Worm (Caenorhabditis elegans) whole organism, late embryonic: Measurements from ENCODE around the gene Y38H6C.9.

Experiments
- K02D7.2 ChIP-seq: sonication (generic microtip); optimal IDR thresholded peaks from 2 replicates; lab custom pipeline; 2017; ENCODE audit warnings: mild to moderate bottlenecking, missing genetic modification characterization, missing compliant biosample characterization
- T23F11.4 ChIP-seq: fragments of 200-800 bp; sonication (Bioruptor generic); optimal IDR thresholded peaks from 2 replicates; lab custom pipeline; 2018; ENCODE audit warnings: mild to moderate bottlenecking, missing genetic modification characterization, missing compliant biosample characterization
- Y22D7AL.16 ChIP-seq: sonication (generic microtip); optimal IDR thresholded peaks from 2 replicates; lab custom pipeline; 2016; ENCODE audit warnings: missing genetic modification characterization, missing compliant biosample characterization
- ama-1 ChIP-seq: fragments of 150-350 bp; optimal IDR thresholded peaks from 2 replicates; lab custom pipeline; 2014
- ceh-14 ChIP-seq: sonication (generic microtip); optimal IDR thresholded peaks from 2 replicates; lab custom pipeline; 2016; ENCODE audit warnings: missing genotype, missing genetic modification characterization, missing compliant biosample characterization
- ceh-18 ChIP-seq: sonication (generic microtip); optimal IDR thresholded peaks from 2 replicates; lab custom pipeline; 2016; ENCODE audit warnings: missing genetic modification characterization, missing compliant biosample characterization
- ceh-19 ChIP-seq: fragments of 200-800 bp; sonication (Bioruptor generic); optimal IDR thresholded peaks from 2 replicates; lab custom pipeline; 2018; ENCODE audit warnings: mild to moderate bottlenecking, missing genetic modification characterization, missing compliant biosample characterization
- ceh-24 ChIP-seq: sonication (generic microtip); optimal IDR thresholded peaks from 2 replicates; lab custom pipeline; 2016; ENCODE audit warnings: mild to moderate bottlenecking, missing genetic modification characterization, missing compliant biosample characterization
- ceh-30 ChIP-seq: fragments of 150-350 bp; optimal IDR thresholded peaks from 2 replicates; lab custom pipeline; 2014; ENCODE audit warnings: missing biosample characterization, missing genetic modification characterization
- ceh-31 ChIP-seq: sonication (generic microtip); optimal IDR thresholded peaks from 2 replicates; lab custom pipeline; 2016; ENCODE audit warnings: missing genetic modification characterization, missing compliant biosample characterization
- ceh-34 ChIP-seq: sonication (generic microtip); optimal IDR thresholded peaks from 2 replicates; lab custom pipeline; 2016; ENCODE audit warnings: mild to moderate bottlenecking, missing genetic modification characterization, missing compliant biosample characterization
- ceh-6 ChIP-seq: fragments of 200-800 bp; sonication (Bioruptor generic); optimal IDR thresholded peaks from 2 replicates; lab custom pipeline; 2018; ENCODE audit warnings: mild to moderate bottlenecking, missing genetic modification characterization, missing compliant biosample characterization
- ceh-9 ChIP-seq: sonication (generic microtip); optimal IDR thresholded peaks from 2 replicates; lab custom pipeline; 2016; ENCODE audit warnings: mild to moderate bottlenecking, missing genetic modification characterization, inconsistent platforms, missing compliant biosample characterization
- che-1 ChIP-seq: sonication (generic microtip); optimal IDR thresholded peaks from 2 replicates; lab custom pipeline; 2016; ENCODE audit warnings: mild to moderate bottlenecking, missing genetic modification characterization, missing compliant biosample characterization
- dmd-4 ChIP-seq: sonication (generic microtip); optimal IDR thresholded peaks from 2 replicates; lab custom pipeline; 2016; ENCODE audit warnings: borderline replicate concordance, missing genetic modification characterization, missing compliant biosample characterization
- dve-1 ChIP-seq: sonication (generic microtip); optimal IDR thresholded peaks from 2 replicates; lab custom pipeline; 2017; ENCODE audit warnings: antibody characterized with exemption, mild to moderate bottlenecking, missing genetic modification characterization, missing compliant biosample characterization
- elt-2 ChIP-seq: sonication (generic microtip); optimal IDR thresholded peaks from 2 replicates; lab custom pipeline; 2016; ENCODE audit warnings: missing genetic modification reagents, missing genetic modification characterization, missing compliant biosample characterization
- ets-4 ChIP-seq: sonication (generic microtip); optimal IDR thresholded peaks from 2 replicates; lab custom pipeline; 2016; ENCODE audit warnings: missing genetic modification characterization, missing compliant biosample characterization
- eyg-1 ChIP-seq: sonication (generic microtip); optimal IDR thresholded peaks from 2 replicates; lab custom pipeline; 2016; ENCODE audit warnings: missing genotype, missing genetic modification characterization, missing compliant biosample characterization
- fax-1 ChIP-seq: sonication (generic microtip); optimal IDR thresholded peaks from 2 replicates; lab custom pipeline; 2016; ENCODE audit warnings: missing genotype, missing genetic modification characterization, missing compliant biosample characterization
- hlh-30 ChIP-seq: sonication (generic microtip); optimal IDR thresholded peaks from 2 replicates; lab custom pipeline; 2017; ENCODE audit warnings: antibody characterized with exemption, missing genetic modification characterization, missing compliant biosample characterization; ENCODE audit not compliant: insufficient read depth
- hlh-8 ChIP-seq: sonication (generic microtip); optimal IDR thresholded peaks from 2 replicates; lab custom pipeline; 2016; ENCODE audit warnings: missing genotype, missing genetic modification characterization, missing compliant biosample characterization
- nfya-1 ChIP-seq: sonication (generic microtip); optimal IDR thresholded peaks from 2 replicates; lab custom pipeline; 2017; ENCODE audit warnings: missing genetic modification characterization, mild to moderate bottlenecking, missing compliant biosample characterization, antibody characterized with exemption, moderate library complexity
- nhr-11 ChIP-seq: fragments of 150-350 bp; optimal IDR thresholded peaks from 2 replicates; lab custom pipeline; 2014; ENCODE audit warnings: missing biosample characterization, missing genetic modification characterization
- nhr-232 ChIP-seq: sonication (generic microtip); optimal IDR thresholded peaks from 2 replicates; lab custom pipeline; 2016; ENCODE audit warnings: missing genetic modification characterization, missing compliant biosample characterization
- odd-2 ChIP-seq: sonication (generic microtip); optimal IDR thresholded peaks from 2 replicates; lab custom pipeline; 2017; ENCODE audit warnings: antibody characterized with exemption, mild to moderate bottlenecking, missing genetic modification characterization, missing compliant biosample characterization
- pag-3 ChIP-seq: sonication (generic microtip); optimal IDR thresholded peaks from 2 replicates; lab custom pipeline; 2016; ENCODE audit warnings: missing compliant biosample characterization, missing genetic modification characterization, borderline replicate concordance
- pha-2 ChIP-seq: sonication (generic microtip); optimal IDR thresholded peaks from 2 replicates; lab custom pipeline; 2017; ENCODE audit warnings: mild to moderate bottlenecking, missing genetic modification characterization, missing compliant biosample characterization
- rnt-1 ChIP-seq: sonication (generic microtip); optimal IDR thresholded peaks from 2 replicates; lab custom pipeline; 2016; ENCODE audit warnings: missing genetic modification characterization, missing compliant biosample characterization
- sdc-2 ChIP-seq: sonication (generic microtip); optimal IDR thresholded peaks from 2 replicates; lab custom pipeline; 2016; ENCODE audit warnings: missing genotype, missing genetic modification characterization, missing compliant biosample characterization
- sox-4 ChIP-seq: sonication (generic microtip); optimal IDR thresholded peaks from 2 replicates; lab custom pipeline; 2017; ENCODE audit warnings: mild to moderate bottlenecking, missing genetic modification characterization, inconsistent platforms, missing compliant biosample characterization
- syd-9 ChIP-seq: sonication (generic microtip); optimal IDR thresholded peaks from 2 replicates; lab custom pipeline; 2016; ENCODE audit warnings: mild to moderate bottlenecking, missing genetic modification characterization, moderate library complexity, missing compliant biosample characterization
- tbx-2 ChIP-seq: sonication (generic microtip); optimal IDR thresholded peaks from 2 replicates; lab custom pipeline; 2016; ENCODE audit warnings: missing genetic modification characterization, missing compliant biosample characterization
- tbx-7 ChIP-seq: sonication (generic microtip); optimal IDR thresholded peaks from 2 replicates; lab custom pipeline; 2016; ENCODE audit warnings: missing genotype, missing genetic modification characterization, missing compliant biosample characterization
- ttx-3 ChIP-seq: sonication (generic microtip); optimal IDR thresholded peaks from 2 replicates; lab custom pipeline; 2016; ENCODE audit warnings: missing genetic modification reagents, missing genetic modification characterization, missing compliant biosample characterization
- unc-86 ChIP-seq: sonication (generic microtip); optimal IDR thresholded peaks from 2 replicates; lab custom pipeline; 2016; ENCODE audit warnings: missing genetic modification characterization, missing compliant biosample characterization
- zip-5 ChIP-seq: sonication (generic microtip); optimal IDR thresholded peaks from 2 replicates; lab custom pipeline; 2016; ENCODE audit warnings: missing genetic modification characterization, missing compliant biosample characterization
- ztf-16 ChIP-seq: sonication (generic microtip); optimal IDR thresholded peaks from 2 replicates; lab custom pipeline; 2017; ENCODE audit warnings: missing genetic modification characterization, missing compliant biosample characterization

The Y38H6C.9 gene

DNA sequence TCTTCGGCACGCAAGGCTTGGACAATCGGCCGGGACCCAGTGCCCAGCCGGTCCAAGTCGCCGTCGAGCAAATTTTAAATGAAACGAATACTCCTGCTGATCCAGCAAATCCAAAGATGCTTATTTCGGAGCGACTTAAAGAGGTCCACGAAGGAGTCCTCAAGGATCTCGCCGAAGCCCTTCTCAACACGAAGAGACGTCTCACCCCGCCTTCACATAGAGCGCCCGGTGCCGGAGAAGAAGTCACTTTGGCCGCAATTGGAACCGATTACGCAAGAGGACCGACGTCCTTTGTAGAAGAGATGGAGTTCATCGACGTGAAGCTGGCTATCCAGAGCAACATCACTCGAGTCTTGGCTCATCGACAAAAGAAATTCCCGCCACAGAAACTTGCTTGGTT lies 12.6 kb downstream of the Y38H6C.9 start:
- TF ChIP-seq tbx-7 (tag; lab: Kevin White, UChicago): no peak
- TF ChIP-seq elt-2: no peak
- no peak for TF ChIP-seq ztf-16 (tag; lab: Kevin White, UChicago)
- no peak for TF ChIP-seq syd-9
- no peak for TF ChIP-seq nhr-11 (tag; lab: Kevin White, UChicago)
- TF ChIP-seq eyg-1 (tag; lab: Kevin White, UChicago): no peak
- TF ChIP-seq ceh-9 (tag; lab: Kevin White, UChicago): no peak
- no peak for TF ChIP-seq K02D7.2 (tag; lab: Kevin White, UChicago)
- TF ChIP-seq ceh-6 (GFP tag; lab: Kevin White, UChicago): no peak

DNA sequence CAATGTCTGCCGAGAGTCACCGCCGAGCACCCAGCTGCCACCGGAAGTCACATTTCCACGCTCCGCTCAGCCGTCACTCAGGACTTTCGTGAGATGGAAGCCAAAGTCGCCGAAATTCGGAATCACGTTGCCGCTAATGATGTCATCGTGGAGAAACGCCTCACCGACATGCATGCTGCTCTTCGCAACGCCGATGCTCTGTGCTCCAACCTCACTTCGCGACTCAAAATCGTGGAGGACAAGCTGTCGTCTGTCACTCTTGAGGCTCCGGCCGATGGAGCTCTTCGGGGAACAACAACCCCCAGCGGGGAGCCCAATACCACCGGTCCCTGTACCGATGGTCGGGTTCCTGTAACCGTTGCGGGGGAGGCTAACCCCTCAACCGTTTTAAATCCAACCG lies 15.5 kb downstream of the Y38H6C.9 start:
- TF ChIP-seq fax-1 (no peak), ceh-14 (no peak), dve-1 (tag; lab: Kevin White, UChicago) (no peak), ceh-34 (tag; lab: Kevin White, UChicago) (no peak), ama-1 (lab: Kevin White, UChicago) (no peak), syd-9 (no peak), T23F11.4 (no peak), nhr-232 (tag; lab: Kevin White, UChicago) (no peak), odd-2 (tag; lab: Kevin White, UChicago) (no peak), ceh-24 (no peak), dmd-4 (tag; lab: Kevin White, UChicago) (no peak), ceh-18 (no peak), unc-86 (tag; lab: Kevin White, UChicago) (no peak), sdc-2 (no peak), ceh-31 (no peak), K02D7.2 (tag; lab: Kevin White, UChicago) (no peak), pag-3 (tag; lab: Kevin White, UChicago) (no peak), hlh-30 (tag; lab: Kevin White, UChicago) (no peak), ttx-3 (tag; lab: Kevin White, UChicago) (no peak), ceh-19 (no peak)

DNA sequence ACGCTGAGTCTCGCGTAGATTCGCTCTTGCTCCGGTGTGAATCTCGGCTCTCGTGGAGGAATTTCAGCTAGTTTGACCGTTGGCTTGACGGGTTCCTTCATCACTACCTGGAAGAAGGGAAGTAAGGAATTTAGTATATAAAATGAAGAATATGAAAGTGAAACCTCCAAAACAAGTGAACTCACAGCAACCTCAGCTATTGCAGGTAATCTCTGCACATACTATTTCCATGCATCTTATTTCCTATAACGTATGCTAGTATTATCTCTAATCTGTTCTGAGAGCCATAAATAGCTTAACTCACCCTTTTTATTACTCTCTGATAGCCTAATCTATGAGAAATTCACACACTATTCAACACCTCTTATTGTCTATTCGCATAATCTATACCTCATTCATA lies 17.1 kb downstream of the Y38H6C.9 start, which contains the start of gene Y38H6C.4:
TSS of gene Y38H6C.4 (minus strand) at position 101 of the 400 bp plus-strand sequence.
- no peak for TF ChIP-seq hlh-8 (tag; lab: Kevin White, UChicago)
- TF ChIP-seq Y22D7AL.16: no peak
- no peak for TF ChIP-seq ets-4 (tag; lab: Kevin White, UChicago)
- no peak for TF ChIP-seq rnt-1 (tag; lab: Kevin White, UChicago)

DNA sequence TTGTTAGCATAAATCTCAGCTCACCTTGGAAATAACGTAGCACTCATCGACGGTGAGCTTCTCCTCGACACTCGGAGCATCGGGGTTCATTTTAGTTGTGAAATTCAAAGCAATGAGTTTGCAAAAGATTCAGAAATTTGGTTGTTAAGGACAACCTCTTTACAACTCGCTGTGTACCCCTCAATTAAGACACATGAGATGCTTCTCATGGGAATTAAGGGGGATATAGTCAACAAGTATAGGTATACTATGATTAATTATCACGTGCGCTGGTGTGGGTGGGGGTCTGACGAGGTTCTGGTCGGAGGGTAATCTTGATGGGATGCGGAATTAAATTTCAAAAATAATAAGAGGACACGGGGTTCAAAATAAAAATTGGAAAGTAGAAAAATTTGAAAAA lies 21.7 kb downstream of the Y38H6C.9 start, which contains the start of gene dct-14:
TSS of gene dct-14 (minus strand) at position 101 of the 400 bp plus-strand sequence.
- no peak for TF ChIP-seq sox-4 (tag; lab: Kevin White, UChicago)
- no peak for TF ChIP-seq ets-4 (tag; lab: Kevin White, UChicago)
- TF ChIP-seq che-1 (tag; lab: Kevin White, UChicago): no peak
- TF ChIP-seq ceh-19: no peak
- no peak for TF ChIP-seq nfya-1 (tag; lab: Kevin White, UChicago)
- TF ChIP-seq rnt-1 (tag; lab: Kevin White, UChicago): no peak
- TF ChIP-seq dve-1 (tag; lab: Kevin White, UChicago): no peak
- no peak for TF ChIP-seq elt-2
- TF ChIP-seq ceh-30 (tag; lab: Kevin White, UChicago): no peak
- TF ChIP-seq pha-2 (tag; lab: Kevin White, UChicago): no peak
- no peak for TF ChIP-seq tbx-2 (tag; lab: Kevin White, UChicago)
- no peak for TF ChIP-seq zip-5 (tag; lab: Kevin White, UChicago)
